Worm (Caenorhabditis elegans): ENCODE data around the gene math-6.
"Not testable (repeated sequence)": the region's sequence is repeated elsewhere in the genome, so short reads cannot be mapped to it uniquely, and the experiment has no call there.

ce11 chrII:1854094-1854493 is 30.4 kb downstream of the math-6 start, which contains the start of gene fbxb-95:
- not testable (repeated sequence) for TF ChIP-seq ztf-4 (tag; optimal IDR thresholded peaks at IDR 0.05); ama-1 (optimal IDR thresholded peaks at IDR 0.05); lsy-2 (tag; optimal IDR thresholded peaks at IDR 0.05); nhr-11 (tag; optimal IDR thresholded peaks at IDR 0.05); ceh-16 (tag; optimal IDR thresholded peaks at IDR 0.05); aly-2 (tag; optimal IDR thresholded peaks at IDR 0.05); nhr-10 (tag; optimal IDR thresholded peaks at IDR 0.05); nhr-77 (tag; optimal IDR thresholded peaks at IDR 0.05); ztf-11 (tag; optimal IDR thresholded peaks at IDR 0.05); gmeb-1 (tag; optimal IDR thresholded peaks at IDR 0.05)
